Worm (Caenorhabditis elegans) whole organism, L2 larva: Measurements from ENCODE around the gene srj-6.

ENCODE experiments used
- egl-27 ChIP-seq: sonication (generic microtip); optimal IDR thresholded peaks from 3 replicates; lab custom pipeline; 2017; ENCODE audit warnings: missing biosample characterization, missing genetic modification reagents, missing genetic modification characterization
- fos-1 ChIP-seq: fragments of 150-350 bp; optimal IDR thresholded peaks from 2 replicates; lab custom pipeline; 2014; ENCODE audit warnings: missing biosample characterization, missing genetic modification characterization
- gmeb-1 ChIP-seq: fragments of 150-350 bp; optimal IDR thresholded peaks from 2 replicates; lab custom pipeline; 2014; ENCODE audit warnings: missing biosample characterization, missing genetic modification characterization
- lin-13 ChIP-seq: fragments of 150-350 bp; optimal IDR thresholded peaks from 2 replicates; lab custom pipeline; 2014; ENCODE audit warnings: missing biosample characterization, missing genetic modification reagents, missing genetic modification characterization
- lsy-2 ChIP-seq, 2 experiments: fragments of 150-350 bp in 1 of 2; sonication (generic microtip) in 1 of 2; optimal IDR thresholded peaks; 2 replicates each; lab custom pipeline; 2014 to 2017; ENCODE audit warnings: missing biosample characterization in 2 of 2, missing genetic modification characterization in 2 of 2
- nhr-237 ChIP-seq: fragments of 150-350 bp; optimal IDR thresholded peaks from 2 replicates; lab custom pipeline; 2014; ENCODE audit warnings: missing biosample characterization, missing genetic modification characterization
- nhr-77 ChIP-seq: fragments of 150-350 bp; optimal IDR thresholded peaks from 2 replicates; lab custom pipeline; 2014; ENCODE audit warnings: missing biosample characterization, missing genetic modification characterization
- snpc-4 ChIP-seq: fragments of 150-350 bp; optimal IDR thresholded peaks from 2 replicates; lab custom pipeline; 2014; ENCODE audit warnings: missing biosample characterization, missing genetic modification characterization
- ztf-11 ChIP-seq: sonication (generic microtip); optimal IDR thresholded peaks from 2 replicates; lab custom pipeline; 2017; ENCODE audit warnings: missing biosample characterization, missing genetic modification characterization

- TF ChIP-seq lin-13 (no peak), lsy-2 (tag; optimal IDR thresholded peaks at IDR 0.05; lab: Kevin White, UChicago) (no peak), nhr-77 (tag; lab: Kevin White, UChicago) (no peak), ztf-11 (tag; lab: Kevin White, UChicago) (no peak), nhr-237 (tag; lab: Kevin White, UChicago) (no peak), fos-1 (tag; lab: Kevin White, UChicago) (no peak), gmeb-1 (tag; lab: Kevin White, UChicago) (no peak), egl-27 (tag; lab: Kevin White, UChicago) (no peak), snpc-4 (tag; lab: Kevin White, UChicago) (no peak)
These were observed 29.4 kb downstream of the srj-6 start, which contains the start of gene srt-17 for ce11 chrV:624922-625321.
